Worm (Caenorhabditis elegans): Measurements from ENCODE around the gene C01G5.3.

C01G5.3 gene

DNA sequence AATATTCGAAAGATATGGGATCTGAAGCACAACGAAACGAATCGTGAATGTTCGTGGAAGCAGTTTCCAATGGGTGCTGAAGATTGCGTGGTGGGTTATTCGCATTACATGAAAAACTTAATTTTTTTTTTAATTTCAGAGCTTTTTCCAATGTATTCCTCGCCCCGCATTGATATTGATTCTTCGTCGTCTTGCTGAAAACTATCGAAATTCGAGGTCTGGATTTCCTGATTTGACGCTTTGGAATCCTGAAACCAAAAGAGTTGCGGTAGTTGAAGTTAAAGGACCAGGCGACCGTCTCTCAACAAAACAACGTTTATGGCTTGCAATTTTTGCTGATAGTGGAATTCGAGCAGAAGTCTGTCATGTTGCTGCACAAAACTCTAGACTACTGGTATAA lies 16.0 kb downstream of the C01G5.3 start:
- TF ChIP-seq elt-2 (tag; optimal IDR thresholded peaks at IDR 0.05) (peak; percentile 23), nhr-76 (tag; optimal IDR thresholded peaks at IDR 0.05) (no peak), lin-39 (tag; optimal IDR thresholded peaks at IDR 0.05) (no peak), egl-27 (tag; optimal IDR thresholded peaks at IDR 0.05) (no peak), nhr-43 (tag; optimal IDR thresholded peaks at IDR 0.05; ENCODE audit: poor library complexity, severe bottlenecking) (peak; percentile 27)

DNA sequence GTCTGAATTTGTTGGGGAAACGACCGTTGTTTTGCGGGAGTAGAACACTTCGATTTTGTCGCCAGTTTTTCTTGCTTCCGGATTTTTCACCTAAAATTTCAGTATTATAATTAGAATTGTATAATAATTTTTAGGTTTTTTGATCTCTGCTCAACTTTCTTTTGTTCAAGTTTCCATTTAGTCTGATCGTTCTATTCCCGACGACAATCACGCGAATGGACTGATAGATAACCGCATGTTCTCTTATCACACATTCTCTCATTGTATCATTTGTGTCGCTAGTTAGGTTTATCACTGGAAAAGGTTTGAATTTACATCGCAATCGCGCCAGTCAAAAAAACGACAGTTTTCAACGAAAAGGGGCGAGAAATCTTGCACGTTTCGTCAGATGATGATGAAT lies 18.9 kb downstream of the C01G5.3 start:
- TF ChIP-seq jun-1 (tag; optimal IDR thresholded peaks at IDR 0.05) (peak; percentile 29), elt-3 (tag; optimal IDR thresholded peaks at IDR 0.05) (peak in 2 of 3 experiments; percentile 68 to 91), elt-2 (tag; optimal IDR thresholded peaks at IDR 0.05) (peak; percentile 95), pha-4 (tag; optimal IDR thresholded peaks at IDR 0.05) (peak; percentile 33), ceh-9 (tag; optimal IDR thresholded peaks at IDR 0.05) (no peak), pqm-1 (tag; optimal IDR thresholded peaks at IDR 0.05) (peak; percentile 88)

- peak; percentile 53 for TF ChIP-seq lin-15B (tag; optimal IDR thresholded peaks at IDR 0.05)
- peak; percentile 6 for TF ChIP-seq fos-1 (tag; optimal IDR thresholded peaks at IDR 0.05)
- TF ChIP-seq daf-12 (tag; optimal IDR thresholded peaks at IDR 0.05) = no peak
- TF ChIP-seq elt-2 (tag; optimal IDR thresholded peaks at IDR 0.05) = peak; percentile 0
- TF ChIP-seq sea-2 (GFP tag; optimal IDR thresholded peaks at IDR 0.05) = no peak
- no peak for TF ChIP-seq nhr-28 (tag; optimal IDR thresholded peaks at IDR 0.05)
- TF ChIP-seq nfya-1 (tag; optimal IDR thresholded peaks at IDR 0.05; ENCODE audit: insufficient read depth) = peak; percentile 37
- peak; percentile 6 for TF ChIP-seq pha-4 (tag; optimal IDR thresholded peaks at IDR 0.05)
- TF ChIP-seq lin-39 (tag; optimal IDR thresholded peaks at IDR 0.05) = peak; percentile 16
- peak; percentile 29 for TF ChIP-seq pqm-1 (tag; optimal IDR thresholded peaks at IDR 0.05)
- peak; percentile 41 for TF ChIP-seq mdl-1 (tag; optimal IDR thresholded peaks at IDR 0.05)
- peak; percentile 77 for TF ChIP-seq egl-5 (tag; optimal IDR thresholded peaks at IDR 0.05)
These were observed 19.7 kb downstream of the C01G5.3 start, which contains the start of gene paqr-1 for ce11 chrIV:6555388-6556330. Gene paqr-1 (minus strand): TSS chrIV:6555438.

DNA sequence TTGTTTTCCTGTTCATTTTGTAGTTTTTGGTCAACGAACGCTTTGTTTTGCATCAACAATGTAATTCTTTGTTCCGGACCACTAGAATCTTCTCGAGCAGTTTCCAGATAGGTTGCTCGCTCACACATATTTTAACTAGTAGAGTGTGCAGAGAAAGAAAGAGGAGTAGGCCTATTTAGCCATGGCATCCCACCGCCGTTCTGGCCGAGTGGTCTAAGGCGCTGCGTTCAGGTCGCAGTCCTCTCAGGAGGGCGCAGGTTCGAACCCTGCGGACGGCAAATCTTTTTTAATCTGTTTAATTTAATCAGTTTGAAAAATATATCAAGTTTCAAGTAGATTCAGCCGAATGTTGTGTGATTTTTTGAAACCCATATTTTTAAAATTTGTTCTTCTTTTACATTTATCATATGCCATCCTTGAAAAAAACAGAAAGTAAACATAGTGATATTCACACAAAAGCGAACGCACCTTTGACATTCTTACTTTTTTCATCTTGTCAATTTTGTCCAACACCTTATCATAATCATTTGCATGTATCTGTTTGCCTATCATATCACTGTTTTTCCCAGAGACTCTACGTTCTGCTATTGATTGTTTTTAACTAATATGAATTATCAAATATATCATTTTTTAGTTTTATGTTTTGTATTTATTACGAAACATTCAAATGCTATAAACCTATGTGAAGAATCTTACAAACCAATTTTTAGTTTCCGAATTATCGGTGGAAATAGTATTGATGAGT lies 20.8 kb downstream of the C01G5.3 start, which contains the start of gene try-3:
Gene try-3, plus strand, starts transcription at position 532 of the 745 bp plus-strand sequence.
- TF ChIP-seq elt-3 (tag; optimal IDR thresholded peaks at IDR 0.05) (peak in 1 of 3 experiments; percentile 63), lin-15B (tag; optimal IDR thresholded peaks at IDR 0.05) (peak; percentile 49), nhr-43 (tag; optimal IDR thresholded peaks at IDR 0.05; ENCODE audit: poor library complexity, severe bottlenecking) (peak; percentile 76), pha-4 (tag; optimal IDR thresholded peaks at IDR 0.05) (peak; percentile 70), hmg-11 (tag; optimal IDR thresholded peaks at IDR 0.05) (peak; percentile 77), skn-1 (tag; optimal IDR thresholded peaks at IDR 0.05) (peak; percentile 33), egl-27 (tag; optimal IDR thresholded peaks at IDR 0.05) (peak; percentile 33), lsy-12 (tag; optimal IDR thresholded peaks at IDR 0.05) (peak; percentile 21), elt-2 (tag; optimal IDR thresholded peaks at IDR 0.05) (peak; percentile 56), lin-39 (tag; optimal IDR thresholded peaks at IDR 0.05) (peak; percentile 88), pqm-1 (tag; optimal IDR thresholded peaks at IDR 0.05) (peak; percentile 43), ama-1 (optimal IDR thresholded peaks at IDR 0.05) (no peak), nhr-77 (tag; optimal IDR thresholded peaks at IDR 0.05) (no peak), mdl-1 (tag; optimal IDR thresholded peaks at IDR 0.05) (no peak), nhr-237 (tag; optimal IDR thresholded peaks at IDR 0.05) (no peak), nhr-28 (tag; optimal IDR thresholded peaks at IDR 0.05) (no peak), snpc-4 (tag; optimal IDR thresholded peaks at IDR 0.05) (peak; percentile 58), R02D3.7 (tag; optimal IDR thresholded peaks at IDR 0.05) (peak; percentile 14), daf-12 (tag; optimal IDR thresholded peaks at IDR 0.05) (no peak), nhr-23 (tag; optimal IDR thresholded peaks at IDR 0.05) (peak; percentile 32), nfya-1 (tag; optimal IDR thresholded peaks at IDR 0.05; ENCODE audit: insufficient read depth) (peak; percentile 71)

- TF ChIP-seq nhr-23 (tag; optimal IDR thresholded peaks at IDR 0.05) (no peak), unc-62 (GFP tag; optimal IDR thresholded peaks at IDR 0.05) (no peak), nhr-76 (tag; optimal IDR thresholded peaks at IDR 0.05) (no peak), ZK546.5 (tag; optimal IDR thresholded peaks at IDR 0.05) (no peak), sea-2 (GFP tag; optimal IDR thresholded peaks at IDR 0.05) (no peak), ztf-4 (tag; optimal IDR thresholded peaks at IDR 0.05) (no peak), lsy-12 (tag; optimal IDR thresholded peaks at IDR 0.05) (no peak), nhr-43 (tag; optimal IDR thresholded peaks at IDR 0.05; ENCODE audit: poor library complexity, severe bottlenecking) (no peak), nhr-67 (tag; optimal IDR thresholded peaks at IDR 0.05) (no peak), mdl-1 (tag; optimal IDR thresholded peaks at IDR 0.05) (no peak), aly-2 (tag; optimal IDR thresholded peaks at IDR 0.05) (no peak), nhr-11 (tag; optimal IDR thresholded peaks at IDR 0.05) (no peak), skn-1 (tag; optimal IDR thresholded peaks at IDR 0.05) (no peak), nhr-25 (tag; optimal IDR thresholded peaks at IDR 0.05) (no peak)
These were observed 24.4 kb downstream of the C01G5.3 start, which contains the start of gene best-9 for ce11 chrIV:6560434-6560833. Gene best-9 (plus strand): TSS chrIV:6560734.

All from whole organism, L3 larva.